Worm (Caenorhabditis elegans): ENCODE measurements around the gene F23D12.3.

Gene F23D12.3

ce11 chrX:14442321-14442720, at the start of gene F23D12.3:
F23D12.3 (plus strand) TSS chrX:14442621.
- TF ChIP-seq dao-5 (tag; optimal IDR thresholded peaks at IDR 0.05), result no peak
- TF ChIP-seq W03F9.2 (tag; optimal IDR thresholded peaks at IDR 0.05), result no peak
- TF ChIP-seq him-1 (tag; optimal IDR thresholded peaks at IDR 0.05), result no peak

- TF ChIP-seq him-1 (tag; optimal IDR thresholded peaks at IDR 0.05) (no peak), W03F9.2 (tag; optimal IDR thresholded peaks at IDR 0.05) (no peak), dao-5 (tag; optimal IDR thresholded peaks at IDR 0.05) (no peak)
Observed at ce11 chrX:14395267-14395666, 47.2 kb upstream of the F23D12.3 start, which contains the start of gene Y60A9.1. Y60A9.1 (minus strand) TSS chrX:14395367.

- TF ChIP-seq dao-5 (tag; optimal IDR thresholded peaks at IDR 0.05) (no peak), W03F9.2 (tag; optimal IDR thresholded peaks at IDR 0.05) (no peak), him-1 (tag; optimal IDR thresholded peaks at IDR 0.05) (no peak)
Observed at ce11 chrX:14399035-14399434, 43.4 kb upstream of the F23D12.3 start.

ce11 chrX:14401230-14401629, 41.2 kb upstream of the F23D12.3 start:
- no peak for TF ChIP-seq W03F9.2 (tag; optimal IDR thresholded peaks at IDR 0.05)
- no peak for TF ChIP-seq dao-5 (tag; optimal IDR thresholded peaks at IDR 0.05)
- no peak for TF ChIP-seq him-1 (tag; optimal IDR thresholded peaks at IDR 0.05)

- no peak for TF ChIP-seq dao-5 (tag; optimal IDR thresholded peaks at IDR 0.05)
- TF ChIP-seq W03F9.2 (tag; optimal IDR thresholded peaks at IDR 0.05), result no peak
- TF ChIP-seq him-1 (tag; optimal IDR thresholded peaks at IDR 0.05), result no peak
Observed at ce11 chrX:14405817-14406216, 36.6 kb upstream of the F23D12.3 start, which contains the start of gene frpr-17. frpr-17 (plus strand) TSS chrX:14406117.

ce11 chrX:14412774-14413173, 29.6 kb upstream of the F23D12.3 start, which contains the start of gene fbxa-179:
fbxa-179 (minus strand) TSS chrX:14412874.
- TF ChIP-seq dao-5 (tag; optimal IDR thresholded peaks at IDR 0.05) (no peak), W03F9.2 (tag; optimal IDR thresholded peaks at IDR 0.05) (no peak), him-1 (tag; optimal IDR thresholded peaks at IDR 0.05) (no peak)

- TF ChIP-seq him-1 (tag; optimal IDR thresholded peaks at IDR 0.05), result no peak
- TF ChIP-seq W03F9.2 (tag; optimal IDR thresholded peaks at IDR 0.05), result no peak
- no peak for TF ChIP-seq dao-5 (tag; optimal IDR thresholded peaks at IDR 0.05)
Observed at ce11 chrX:14415641-14416040, 26.8 kb upstream of the F23D12.3 start, which contains the start of gene F23D12.10. F23D12.10 (minus strand) TSS chrX:14415741.

ce11 chrX:14421529-14421982, 20.9 kb upstream of the F23D12.3 start, which contains the start of gene F23D12.2:
F23D12.2 (minus strand) TSS chrX:14421579.
- TF ChIP-seq dao-5 (tag; optimal IDR thresholded peaks at IDR 0.05) (no peak), him-1 (tag; optimal IDR thresholded peaks at IDR 0.05) (no peak), W03F9.2 (tag; optimal IDR thresholded peaks at IDR 0.05) (no peak)

- TF ChIP-seq dao-5 (tag; optimal IDR thresholded peaks at IDR 0.05), result no peak
- no peak for TF ChIP-seq him-1 (tag; optimal IDR thresholded peaks at IDR 0.05)
- TF ChIP-seq W03F9.2 (tag; optimal IDR thresholded peaks at IDR 0.05), result no peak
Observed at ce11 chrX:14423105-14423504, 19.3 kb upstream of the F23D12.3 start, which contains the start of gene fipr-3. fipr-3 (plus strand) TSS chrX:14423405.

ce11 chrX:14424186-14424585, 18.2 kb upstream of the F23D12.3 start:
- TF ChIP-seq dao-5 (tag; optimal IDR thresholded peaks at IDR 0.05) (no peak), W03F9.2 (tag; optimal IDR thresholded peaks at IDR 0.05) (no peak), him-1 (tag; optimal IDR thresholded peaks at IDR 0.05) (no peak)

ce11 chrX:14424673-14425072, 17.7 kb upstream of the F23D12.3 start, which contains the start of gene F23D12.11:
F23D12.11 (minus strand) TSS chrX:14424751.
- TF ChIP-seq him-1 (tag; optimal IDR thresholded peaks at IDR 0.05) (no peak), W03F9.2 (tag; optimal IDR thresholded peaks at IDR 0.05) (no peak), dao-5 (tag; optimal IDR thresholded peaks at IDR 0.05) (no peak)

- TF ChIP-seq W03F9.2 (tag; optimal IDR thresholded peaks at IDR 0.05) (no peak), dao-5 (tag; optimal IDR thresholded peaks at IDR 0.05) (no peak)
Observed at ce11 chrX:14428052-14428451, 14.4 kb upstream of the F23D12.3 start, which contains the start of gene F23D12.1. F23D12.1 (minus strand) TSS chrX:14428152.

- TF ChIP-seq him-1 (tag; optimal IDR thresholded peaks at IDR 0.05) (no peak), dao-5 (tag; optimal IDR thresholded peaks at IDR 0.05) (no peak), W03F9.2 (tag; optimal IDR thresholded peaks at IDR 0.05) (no peak)
Observed at ce11 chrX:14430436-14430835, 12.0 kb upstream of the F23D12.3 start.

- TF ChIP-seq him-1 (tag; optimal IDR thresholded peaks at IDR 0.05) (no peak), dao-5 (tag; optimal IDR thresholded peaks at IDR 0.05) (no peak), W03F9.2 (tag; optimal IDR thresholded peaks at IDR 0.05) (no peak)
Observed at ce11 chrX:14435648-14436155, 6.7 kb upstream of the F23D12.3 start.

- TF ChIP-seq W03F9.2 (tag; optimal IDR thresholded peaks at IDR 0.05), result peak; percentile 12
Observed at ce11 chrX:14437806-14438205, 4.6 kb upstream of the F23D12.3 start.
